Worm (Caenorhabditis elegans) whole organism, mixed stage, embryonic: Measurements from ENCODE around the gene ZK863.8.

Experiments used
- M03D4.4 ChIP-seq: sonication (generic microtip); optimal IDR thresholded peaks from 2 replicates; lab custom pipeline; 2017; ENCODE audit warnings: mild to moderate bottlenecking, missing genetic modification characterization, missing compliant biosample characterization
- bed-3 ChIP-seq: fragments of 200-800 bp; sonication (Bioruptor generic); optimal IDR thresholded peaks from 3 replicates; lab custom pipeline; 2018; ENCODE audit warnings: mild to moderate bottlenecking, missing genetic modification characterization, moderate library complexity, missing compliant biosample characterization
- blmp-1 ChIP-seq: fragments of 150-350 bp; optimal IDR thresholded peaks from 2 replicates; lab custom pipeline; 2014; ENCODE audit warnings: missing biosample characterization, missing genetic modification characterization
- ceh-39 ChIP-seq: fragments of 150-350 bp; optimal IDR thresholded peaks from 2 replicates; lab custom pipeline; 2014; ENCODE audit warnings: missing biosample characterization, missing genetic modification characterization
- ceh-43 ChIP-seq: fragments of 200-800 bp; sonication (Bioruptor generic); optimal IDR thresholded peaks from 2 replicates; lab custom pipeline; 2018; ENCODE audit warnings: mild to moderate bottlenecking, missing genetic modification characterization, moderate library complexity, missing compliant biosample characterization
- ces-1 ChIP-seq: fragments of 150-350 bp; optimal IDR thresholded peaks from 2 replicates; lab custom pipeline; 2014; ENCODE audit warnings: missing biosample characterization, missing genetic modification reagents, missing genetic modification characterization
- cnd-1 ChIP-seq: fragments of 200-800 bp; sonication (Bioruptor generic); optimal IDR thresholded peaks from 2 replicates; lab custom pipeline; 2018; ENCODE audit warnings: mild to moderate bottlenecking, missing genetic modification characterization, missing compliant biosample characterization
- drap-1 ChIP-seq: fragments of 200-800 bp; sonication (Bioruptor generic); optimal IDR thresholded peaks from 3 replicates; lab custom pipeline; 2018; ENCODE audit warnings: mild to moderate bottlenecking, missing genetic modification characterization, missing compliant biosample characterization
- elt-1 ChIP-seq: sonication (generic microtip); optimal IDR thresholded peaks from 2 replicates; lab custom pipeline; 2017; ENCODE audit warnings: missing genetic modification characterization, mild to moderate bottlenecking, missing compliant biosample characterization, antibody characterized with exemption, moderate library complexity, borderline replicate concordance; ENCODE audit not compliant: insufficient read depth
- elt-3 ChIP-seq: fragments of 150-350 bp; optimal IDR thresholded peaks from 2 replicates; lab custom pipeline; 2014; ENCODE audit warnings: missing biosample characterization, missing genetic modification characterization
- flh-1 ChIP-seq: fragments of 200-800 bp; sonication (Bioruptor generic); optimal IDR thresholded peaks from 2 replicates; lab custom pipeline; 2018; ENCODE audit warnings: mild to moderate bottlenecking, missing genetic modification characterization, moderate library complexity, missing compliant biosample characterization
- ham-2 ChIP-seq: fragments of 200-800 bp; sonication (Bioruptor generic); optimal IDR thresholded peaks from 2 replicates; lab custom pipeline; 2018; ENCODE audit warnings: mild to moderate bottlenecking, missing genetic modification characterization, missing compliant biosample characterization
- hlh-1 ChIP-seq: fragments of 150-350 bp; optimal IDR thresholded peaks from 2 replicates; lab custom pipeline; 2014; ENCODE audit warnings: missing biosample characterization, missing genetic modification reagents, missing genetic modification characterization
- lin-13 ChIP-seq: fragments of 150-350 bp; optimal IDR thresholded peaks from 2 replicates; lab custom pipeline; 2014; ENCODE audit warnings: missing biosample characterization, missing genetic modification characterization
- lin-32 ChIP-seq: fragments of 200-800 bp; sonication (Bioruptor generic); optimal IDR thresholded peaks from 2 replicates; lab custom pipeline; 2018; ENCODE audit warnings: mild to moderate bottlenecking, missing genetic modification characterization, missing compliant biosample characterization
- lsy-2 ChIP-seq: fragments of 150-350 bp; optimal IDR thresholded peaks from 2 replicates; lab custom pipeline; 2014; ENCODE audit warnings: missing biosample characterization, missing genetic modification characterization
- mab-5 ChIP-seq: fragments of 150-350 bp; optimal IDR thresholded peaks from 2 replicates; lab custom pipeline; 2014; ENCODE audit warnings: missing biosample characterization, missing genetic modification characterization
- mep-1 ChIP-seq: fragments of 150-350 bp; optimal IDR thresholded peaks from 2 replicates; lab custom pipeline; 2017; ENCODE audit warnings: missing biosample characterization, missing genetic modification reagents, missing genetic modification characterization, inconsistent platforms
- mls-2 ChIP-seq: sonication (generic microtip); optimal IDR thresholded peaks from 2 replicates; lab custom pipeline; 2016; ENCODE audit warnings: mild to moderate bottlenecking, missing genetic modification characterization, moderate library complexity, missing compliant biosample characterization
- nhr-12 ChIP-seq: fragments of 150-350 bp; optimal IDR thresholded peaks from 2 replicates; lab custom pipeline; 2014; ENCODE audit warnings: missing biosample characterization, missing genetic modification characterization
- nhr-2 ChIP-seq: fragments of 150-350 bp; optimal IDR thresholded peaks from 2 replicates; lab custom pipeline; 2014; ENCODE audit warnings: missing biosample characterization, missing genetic modification characterization
- nhr-237 ChIP-seq: fragments of 150-350 bp; optimal IDR thresholded peaks from 2 replicates; lab custom pipeline; 2014; ENCODE audit warnings: missing biosample characterization, missing genetic modification characterization
- nhr-28 ChIP-seq: fragments of 150-350 bp; optimal IDR thresholded peaks from 2 replicates; lab custom pipeline; 2014; ENCODE audit warnings: missing biosample characterization, missing genetic modification characterization
- nhr-76 ChIP-seq: sonication (generic microtip); optimal IDR thresholded peaks from 2 replicates; lab custom pipeline; 2017; ENCODE audit warnings: missing biosample characterization, missing genetic modification characterization
- pha-4 ChIP-seq: fragments of 150-350 bp; optimal IDR thresholded peaks from 2 replicates; lab custom pipeline; 2018; ENCODE audit warnings: missing biosample characterization, missing genetic modification reagents, missing genetic modification characterization
- sem-2 ChIP-seq: fragments of 200-800 bp; sonication (Bioruptor generic); optimal IDR thresholded peaks from 2 replicates; lab custom pipeline; 2018; ENCODE audit warnings: mild to moderate bottlenecking, missing genetic modification characterization, missing compliant biosample characterization
- snpc-4 ChIP-seq: fragments of 150-350 bp; optimal IDR thresholded peaks from 2 replicates; lab custom pipeline; 2014; ENCODE audit warnings: missing biosample characterization, missing genetic modification characterization
- sptf-1 ChIP-seq: sonication (generic microtip); optimal IDR thresholded peaks from 2 replicates; lab custom pipeline; 2017; ENCODE audit warnings: mild to moderate bottlenecking, missing genetic modification characterization, moderate library complexity, missing compliant biosample characterization
- tbx-8 ChIP-seq: fragments of 200-800 bp; sonication (Bioruptor generic); optimal IDR thresholded peaks from 2 replicates; lab custom pipeline; 2018; ENCODE audit warnings: mild to moderate bottlenecking, missing genetic modification characterization, moderate library complexity, missing compliant biosample characterization
- unc-120 ChIP-seq: sonication (generic microtip); optimal IDR thresholded peaks from 2 replicates; lab custom pipeline; 2017; ENCODE audit warnings: missing genetic modification characterization, missing compliant biosample characterization; ENCODE audit not compliant: poor library complexity, severe bottlenecking
- unc-62 ChIP-seq: fragments of 150-350 bp; optimal IDR thresholded peaks from 2 replicates; lab custom pipeline; 2014; ENCODE audit warnings: missing biosample characterization, missing genetic modification reagents, missing genetic modification characterization
- zip-8 ChIP-seq: fragments of 150-350 bp; optimal IDR thresholded peaks from 2 replicates; lab custom pipeline; 2014; ENCODE audit warnings: missing biosample characterization, missing genetic modification characterization
- ztf-11 ChIP-seq: fragments of 150-350 bp; optimal IDR thresholded peaks from 2 replicates; lab custom pipeline; 2014; ENCODE audit warnings: missing biosample characterization, missing genetic modification characterization

ZK863.8 gene

DNA sequence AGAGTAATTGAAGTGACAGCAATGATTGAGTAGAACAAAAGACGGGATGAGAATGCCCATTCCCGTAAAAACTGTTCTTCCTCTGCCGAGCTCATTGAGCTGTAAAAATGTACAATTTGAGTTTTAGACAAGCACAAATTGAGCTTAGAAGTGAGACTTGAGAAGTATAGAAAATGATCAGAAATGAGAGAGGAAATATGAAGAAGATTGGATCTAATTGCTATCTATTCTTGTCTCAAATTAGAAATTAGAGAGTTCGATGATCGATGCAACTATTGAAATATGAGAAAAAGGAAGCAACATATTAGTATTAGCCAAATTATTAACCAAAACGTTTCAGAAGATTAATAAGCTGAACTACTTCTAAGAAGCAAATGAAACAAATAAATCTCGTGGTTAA, 17.2 kb downstream of the ZK863.8 start, which contains the start of gene ZK863.1:
ZK863.1 (minus strand) TSS at position 101 of the 400 bp plus-strand sequence.
- no peak for TF ChIP-seq drap-1 (GFP tag; lab: Kevin White, UChicago)
- TF ChIP-seq nhr-76 (tag; lab: Kevin White, UChicago), result no peak
- no peak for TF ChIP-seq cnd-1 (tag; lab: Kevin White, UChicago)
- no peak for TF ChIP-seq ham-2 (GFP tag; lab: Kevin White, UChicago)
- TF ChIP-seq nhr-28 (tag; lab: Kevin White, UChicago), result no peak
- TF ChIP-seq mep-1 (tag; lab: Kevin White, UChicago), result no peak
- TF ChIP-seq flh-1 (GFP tag; lab: Kevin White, UChicago), result no peak
- TF ChIP-seq mls-2 (tag; lab: Kevin White, UChicago), result no peak
- TF ChIP-seq ztf-11, result no peak
- no peak for TF ChIP-seq nhr-2 (tag; lab: Kevin White, UChicago)
- TF ChIP-seq blmp-1 (tag; lab: Kevin White, UChicago), result no peak
- no peak for TF ChIP-seq sem-2 (GFP tag; lab: Kevin White, UChicago)
- no peak for TF ChIP-seq unc-120

DNA sequence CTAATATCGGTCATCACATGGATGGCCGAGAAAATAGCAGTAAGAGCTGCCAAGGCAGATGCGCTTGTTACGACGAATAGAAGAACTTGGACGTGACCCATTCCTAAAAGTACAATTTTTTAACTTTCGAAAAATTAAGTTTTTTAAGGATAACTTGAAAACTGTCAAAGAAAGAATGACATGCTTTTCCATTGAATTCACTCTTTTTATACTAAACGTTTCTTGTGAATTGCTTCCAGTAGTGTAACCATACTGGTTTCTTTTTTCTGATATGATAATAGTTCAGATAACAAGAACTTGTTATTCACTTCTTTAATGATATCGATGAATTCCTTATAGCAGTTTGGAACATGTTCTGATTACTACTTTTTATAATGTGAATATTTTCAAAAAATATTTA, 19.7 kb downstream of the ZK863.8 start, which contains the start of gene col-37:
col-37 (minus strand) TSS at position 101 of the 400 bp plus-strand sequence.
- TF ChIP-seq ceh-43 (GFP tag; lab: Kevin White, UChicago) (no peak), tbx-8 (GFP tag; lab: Kevin White, UChicago) (no peak), bed-3 (GFP tag; lab: Kevin White, UChicago) (no peak)

DNA sequence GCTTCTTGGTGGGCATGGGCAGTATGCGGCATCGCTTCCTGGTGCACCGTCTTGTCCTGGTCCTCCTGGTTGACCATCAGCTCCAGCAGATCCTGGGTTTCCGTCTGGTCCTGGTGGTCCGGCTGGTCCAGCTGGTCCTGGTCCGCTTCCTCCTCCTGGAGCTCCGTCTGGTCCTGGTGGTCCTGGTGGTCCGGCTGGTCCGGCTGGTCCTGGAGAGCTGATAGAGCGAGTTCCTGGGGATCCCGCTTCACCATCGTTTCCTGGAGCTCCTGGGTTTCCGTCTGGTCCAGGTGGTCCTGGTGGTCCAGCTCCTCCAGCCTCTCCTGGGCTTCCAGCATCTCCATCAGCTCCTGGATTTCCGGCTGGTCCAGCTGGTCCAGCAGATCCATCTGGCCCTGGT, 20.3 kb downstream of the ZK863.8 start:
- no peak for TF ChIP-seq flh-1 (GFP tag; lab: Kevin White, UChicago)
- TF ChIP-seq ceh-43 (GFP tag; lab: Kevin White, UChicago), result no peak
- no peak for TF ChIP-seq mls-2 (tag; lab: Kevin White, UChicago)
- no peak for TF ChIP-seq lsy-2 (tag; lab: Kevin White, UChicago)
- no peak for TF ChIP-seq ces-1 (GFP tag; lab: Kevin White, UChicago)
- no peak for TF ChIP-seq pha-4
- no peak for TF ChIP-seq hlh-1 (tag; lab: Kevin White, UChicago)
- TF ChIP-seq nhr-2 (tag; lab: Kevin White, UChicago), result no peak
- no peak for TF ChIP-seq tbx-8 (GFP tag; lab: Kevin White, UChicago)
- no peak for TF ChIP-seq nhr-12 (tag; lab: Kevin White, UChicago)
- TF ChIP-seq sptf-1 (tag; lab: Kevin White, UChicago), result no peak
- no peak for TF ChIP-seq unc-62 (GFP tag; lab: Kevin White, UChicago)
- TF ChIP-seq zip-8 (tag; lab: Kevin White, UChicago), result no peak

DNA sequence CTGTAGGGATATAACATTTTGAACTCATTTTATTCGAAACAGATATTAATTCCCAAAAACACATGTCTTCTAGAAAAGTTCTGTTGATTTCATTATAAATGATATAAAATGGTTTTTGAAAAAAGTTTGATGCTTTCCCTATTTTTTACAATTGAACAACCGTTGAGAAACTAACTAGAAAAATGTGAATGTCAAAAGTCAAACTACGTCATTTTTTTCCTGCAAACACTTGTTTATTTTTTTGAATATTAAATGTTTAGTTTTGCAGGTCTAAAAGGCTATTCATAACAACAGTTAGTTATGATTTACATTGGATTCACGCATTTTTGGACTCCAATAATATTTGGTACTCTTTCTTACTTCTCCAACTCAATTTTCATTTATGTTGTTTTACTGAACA, 24.4 kb downstream of the ZK863.8 start, which contains the start of gene srj-4:
srj-4 (plus strand) TSS at position 301 of the 400 bp plus-strand sequence.
- TF ChIP-seq zip-8 (tag; lab: Kevin White, UChicago), result no peak
- no peak for TF ChIP-seq mab-5 (tag; lab: Kevin White, UChicago)
- TF ChIP-seq tbx-8 (GFP tag; lab: Kevin White, UChicago), result no peak
- TF ChIP-seq lin-13 (tag; lab: Kevin White, UChicago), result no peak
- TF ChIP-seq nhr-2 (tag; lab: Kevin White, UChicago), result no peak
- TF ChIP-seq sptf-1 (tag; lab: Kevin White, UChicago), result no peak
- TF ChIP-seq cnd-1 (tag; lab: Kevin White, UChicago), result no peak
- no peak for TF ChIP-seq ceh-39 (tag; lab: Kevin White, UChicago)
- TF ChIP-seq bed-3 (GFP tag; lab: Kevin White, UChicago), result no peak
- TF ChIP-seq snpc-4 (tag; lab: Kevin White, UChicago), result no peak
- TF ChIP-seq lsy-2 (tag; lab: Kevin White, UChicago), result no peak
- no peak for TF ChIP-seq nhr-28 (tag; lab: Kevin White, UChicago)
- no peak for TF ChIP-seq drap-1 (GFP tag; lab: Kevin White, UChicago)
- no peak for TF ChIP-seq hlh-1 (tag; lab: Kevin White, UChicago)
- TF ChIP-seq mep-1 (tag; lab: Kevin White, UChicago), result no peak
- no peak for TF ChIP-seq elt-3 (tag; lab: Kevin White, UChicago)

DNA sequence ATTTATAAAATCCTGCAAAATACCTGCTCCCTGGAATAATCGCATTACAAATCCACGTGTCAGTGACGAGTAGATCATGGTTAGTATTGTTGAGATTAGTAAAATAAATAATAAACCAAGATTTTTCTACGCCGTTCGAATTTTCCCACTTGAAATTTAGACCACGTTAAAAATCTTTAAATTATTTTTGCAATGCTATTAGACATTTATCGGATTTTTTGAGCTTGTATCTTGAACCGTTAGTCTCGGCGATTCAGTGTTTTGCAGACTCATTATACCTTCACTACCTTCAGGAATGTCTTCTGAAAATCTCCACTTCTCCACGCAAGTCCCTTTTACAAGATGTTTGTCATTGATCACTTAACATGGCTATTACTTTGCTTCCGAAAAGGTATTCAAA, 25.1 kb downstream of the ZK863.8 start, which contains the start of gene C27A7.5:
C27A7.5 (minus strand) TSS at position 101 of the 400 bp plus-strand sequence.
- TF ChIP-seq tbx-8 (GFP tag; lab: Kevin White, UChicago) (no peak), nhr-2 (tag; lab: Kevin White, UChicago) (no peak), zip-8 (tag; lab: Kevin White, UChicago) (no peak), mab-5 (tag; lab: Kevin White, UChicago) (no peak), elt-1 (no peak), sem-2 (GFP tag; lab: Kevin White, UChicago) (no peak), ceh-43 (GFP tag; lab: Kevin White, UChicago) (no peak), flh-1 (GFP tag; lab: Kevin White, UChicago) (no peak), cnd-1 (tag; lab: Kevin White, UChicago) (no peak), drap-1 (GFP tag; lab: Kevin White, UChicago) (no peak), ztf-11 (no peak), M03D4.4 (tag; lab: Kevin White, UChicago) (no peak), sptf-1 (tag; lab: Kevin White, UChicago) (no peak), nhr-237 (tag; lab: Kevin White, UChicago) (no peak), ces-1 (GFP tag; lab: Kevin White, UChicago) (no peak), pha-4 (no peak), lin-32 (GFP tag; lab: Kevin White, UChicago) (no peak)
- TF ChIP-seq, all 35 proteins: peak for 0
